Fruit fly (Drosophila melanogaster) whole organism, embryonic: ENCODE measurements around the gene CG6972.

Experiments
- B-H2 ChIP-seq: fragments of 200-800 bp; sonication (Bioruptor generic); optimal IDR thresholded peaks from 2 replicates; lab custom pipeline; 2018; ENCODE audit warnings: missing biosample characterization, mild to moderate bottlenecking, missing genetic modification characterization
- CG10462 ChIP-seq: fragments of 200-800 bp; sonication (Bioruptor generic); optimal IDR thresholded peaks from 2 replicates; lab custom pipeline; 2016; ENCODE audit warnings: missing biosample characterization, missing genetic modification characterization
- CG12071 ChIP-seq: fragments of 200-800 bp; sonication (Bioruptor generic); optimal IDR thresholded peaks from 3 replicates; lab custom pipeline; 2018; ENCODE audit warnings: missing biosample characterization, mild to moderate bottlenecking, missing genetic modification characterization
- CG12155 ChIP-seq: fragments of 200-800 bp; sonication (Bioruptor generic); optimal IDR thresholded peaks from 3 replicates; lab custom pipeline; 2016; ENCODE audit warnings: missing biosample characterization, missing genetic modification characterization
- CG13894 ChIP-seq: fragments of 200-800 bp; sonication (Bioruptor generic); optimal IDR thresholded peaks from 3 replicates; lab custom pipeline; 2018; ENCODE audit warnings: missing biosample characterization, mild to moderate bottlenecking, missing genetic modification characterization, moderate library complexity
- CG1529 ChIP-seq: fragments of 200-800 bp; sonication (Bioruptor generic); optimal IDR thresholded peaks from 3 replicates; lab custom pipeline; 2018; ENCODE audit warnings: missing biosample characterization, missing genetic modification characterization
- CG1647 ChIP-seq: fragments of 200-800 bp; sonication (Bioruptor generic); optimal IDR thresholded peaks from 3 replicates; lab custom pipeline; 2016; ENCODE audit warnings: missing biosample characterization, missing genetic modification characterization
- CG17568 ChIP-seq: fragments of 200-800 bp; sonication (Bioruptor generic); optimal IDR thresholded peaks from 2 replicates; lab custom pipeline; 2018; ENCODE audit warnings: missing biosample characterization, mild to moderate bottlenecking, missing genetic modification characterization, moderate library complexity
- CG17802 ChIP-seq: fragments of 200-800 bp; sonication (Bioruptor generic); optimal IDR thresholded peaks from 2 replicates; lab custom pipeline; 2018; ENCODE audit warnings: missing biosample characterization, mild to moderate bottlenecking, missing genetic modification characterization, moderate library complexity
- CG17829 ChIP-seq: fragments of 200-800 bp; optimal IDR thresholded peaks from 2 replicates; lab custom pipeline; 2019; ENCODE audit warnings: missing biosample characterization, mild to moderate bottlenecking, missing genetic modification characterization, moderate library complexity
- CG1832 ChIP-seq: fragments of 200-800 bp; sonication (Bioruptor generic); optimal IDR thresholded peaks from 2 replicates; lab custom pipeline; 2017; ENCODE audit warnings: missing biosample characterization, mild to moderate bottlenecking, missing genetic modification characterization, inconsistent platforms
- CG2199 ChIP-seq: fragments of 200-800 bp; sonication (Bioruptor generic); IDR thresholded peaks from 3 replicates; pipeline ENCODE4 v1.3.6; 2022; ENCODE audit warnings: missing biosample characterization, missing genetic modification characterization
- CG2678 ChIP-seq: fragments of 200-800 bp; sonication (Bioruptor generic); optimal IDR thresholded peaks from 3 replicates; lab custom pipeline; 2019; ENCODE audit warnings: missing biosample characterization, mild to moderate bottlenecking, missing genetic modification characterization, moderate library complexity
- CG30431 ChIP-seq: fragments of 200-800 bp; sonication (Bioruptor generic); optimal IDR thresholded peaks from 2 replicates; lab custom pipeline; 2017; ENCODE audit warnings: missing biosample characterization, missing genetic modification characterization
- CG32772 ChIP-seq: fragments of 200-800 bp; sonication (Bioruptor generic); IDR thresholded peaks from 2 replicates; pipeline ENCODE4 v1.3.6; 2022; ENCODE audit warnings: missing biosample characterization, missing genetic modification characterization
- CG33213 ChIP-seq: fragments of 200-800 bp; sonication (Bioruptor generic); optimal IDR thresholded peaks from 3 replicates; lab custom pipeline; 2016; ENCODE audit warnings: missing biosample characterization, missing genetic modification characterization
- CG34422 ChIP-seq: fragments of 200-800 bp; sonication (Bioruptor generic); IDR thresholded peaks from 3 replicates; pipeline ENCODE4 v1.3.6; 2022; ENCODE audit warnings: missing biosample characterization, missing genetic modification characterization
- CG43689 ChIP-seq: fragments of 200-800 bp; sonication (Bioruptor generic); IDR thresholded peaks from 2 replicates; pipeline ENCODE4 v1.3.6; 2022; ENCODE audit warnings: missing biosample characterization, missing genetic modification characterization
- CG6689 ChIP-seq: fragments of 200-800 bp; sonication (Bioruptor generic); IDR thresholded peaks from 2 replicates; pipeline ENCODE4 v1.3.6; 2022; ENCODE audit warnings: missing biosample characterization, missing genetic modification characterization
- CG9876 ChIP-seq: fragments of 200-800 bp; sonication (Bioruptor generic); optimal IDR thresholded peaks from 2 replicates; lab custom pipeline; 2016; ENCODE audit warnings: missing biosample characterization, missing genetic modification characterization
- CG9932 ChIP-seq: fragments of 200-800 bp; sonication (Bioruptor generic); IDR thresholded peaks from 2 replicates; pipeline ENCODE4 v1.3.6; 2022; ENCODE audit warnings: missing biosample characterization, missing genetic modification characterization
- CkIIα-i1 ChIP-seq: fragments of 200-800 bp; sonication (Bioruptor generic); IDR thresholded peaks from 2 replicates; pipeline ENCODE4 v1.3.6; 2022; ENCODE audit warnings: missing biosample characterization, missing genetic modification characterization
- CrebB ChIP-seq: fragments of 200-800 bp; sonication (Bioruptor generic); optimal IDR thresholded peaks from 3 replicates; lab custom pipeline; 2018; ENCODE audit warnings: missing biosample characterization, mild to moderate bottlenecking, missing genetic modification characterization
- Hand ChIP-seq: fragments of 200-800 bp; sonication (Bioruptor generic); optimal IDR thresholded peaks from 2 replicates; lab custom pipeline; 2017; ENCODE audit warnings: mild to moderate bottlenecking, missing biosample characterization, missing genetic modification reagents, missing genetic modification characterization
- Hr39 ChIP-seq: fragments of >200 bp; optimal IDR thresholded peaks from 2 replicates; lab custom pipeline; 2017
- MBD-R2 ChIP-seq: fragments of 200-800 bp; sonication (Bioruptor generic); IDR thresholded peaks from 2 replicates; pipeline ENCODE4 v1.3.6; 2022; ENCODE audit warnings: missing biosample characterization, missing genetic modification characterization
- Med ChIP-seq: fragments of 200-800 bp; sonication (Bioruptor generic); peaks from one replicate; lab custom pipeline; 2016; ENCODE audit warnings: missing biosample characterization, missing genetic modification characterization, mild to moderate bottlenecking, inconsistent platforms, moderate library complexity
- Opbp ChIP-seq: fragments of 200-800 bp; sonication (Bioruptor generic); IDR thresholded peaks from 3 replicates; pipeline ENCODE4 v1.3.6; 2022; ENCODE audit warnings: missing biosample characterization, missing genetic modification characterization; ENCODE audit not compliant: partially characterized antibody
- Side ChIP-seq: fragments of 200-800 bp; sonication (Bioruptor generic); optimal IDR thresholded peaks from 2 replicates; lab custom pipeline; 2016; ENCODE audit warnings: missing biosample characterization, missing genetic modification characterization
- Sox102F ChIP-seq: fragments of 200-800 bp; sonication (Bioruptor generic); optimal IDR thresholded peaks from 2 replicates; lab custom pipeline; 2018; ENCODE audit warnings: missing biosample characterization, mild to moderate bottlenecking, missing genetic modification characterization, moderate library complexity
- Spps ChIP-seq: fragments of 200-800 bp; sonication (Bioruptor generic); optimal IDR thresholded peaks from 2 replicates; lab custom pipeline; 2018; ENCODE audit warnings: missing biosample characterization, mild to moderate bottlenecking, missing genetic modification characterization
- Sry-δ ChIP-seq: fragments of 200-800 bp; sonication (Bioruptor generic); optimal IDR thresholded peaks from 2 replicates; lab custom pipeline; 2016; ENCODE audit warnings: missing biosample characterization, missing genetic modification characterization
- Tbp ChIP-seq: fragments of >200 bp; optimal IDR thresholded peaks from 2 replicates; lab custom pipeline; 2018; ENCODE audit warnings: missing biosample characterization, missing genetic modification characterization
- ab ChIP-seq: fragments of 200-800 bp; sonication (Bioruptor generic); optimal IDR thresholded peaks from 2 replicates; lab custom pipeline; 2016; ENCODE audit warnings: missing biosample characterization, missing genetic modification characterization
- ase ChIP-seq: fragments of 200-800 bp; sonication (Bioruptor generic); IDR thresholded peaks from 3 replicates; pipeline ENCODE4 v1.3.6; 2022; ENCODE audit warnings: missing biosample characterization, missing genetic modification characterization
- cato ChIP-seq: fragments of 200-800 bp; sonication (Bioruptor generic); optimal IDR thresholded peaks from 2 replicates; lab custom pipeline; 2016; ENCODE audit warnings: missing biosample characterization, missing genetic modification characterization, borderline replicate concordance
- cwo ChIP-seq: fragments of 200-800 bp; sonication (Bioruptor generic); optimal IDR thresholded peaks from 3 replicates; lab custom pipeline; 2017; ENCODE audit warnings: missing biosample characterization, missing genetic modification characterization, mild to moderate bottlenecking, moderate library complexity, missing genetic modification reagents
- dati ChIP-seq: fragments of 200-800 bp; sonication (Bioruptor generic); IDR thresholded peaks from 2 replicates; pipeline ENCODE4 v1.3.6; 2022; ENCODE audit warnings: missing biosample characterization, missing genetic modification characterization
- dmrt99B ChIP-seq: fragments of 200-800 bp; sonication (Bioruptor generic); optimal IDR thresholded peaks from 2 replicates; lab custom pipeline; 2018; ENCODE audit warnings: missing biosample characterization, mild to moderate bottlenecking, missing genetic modification characterization, moderate library complexity
- eve ChIP-seq, 2 experiments: fragments of >200 bp; optimal IDR thresholded peaks; 2 replicates each; lab custom pipeline; 2017; ENCODE audit warnings: missing biosample characterization in 2 of 2, missing genetic modification characterization in 2 of 2
- exex ChIP-seq: fragments of 200-800 bp; sonication (Bioruptor generic); optimal IDR thresholded peaks from 4 replicates; lab custom pipeline; 2018; ENCODE audit warnings: missing biosample characterization, mild to moderate bottlenecking, missing genetic modification characterization, moderate library complexity
- gfzf ChIP-seq: fragments of 200-800 bp; sonication (Bioruptor generic); optimal IDR thresholded peaks from 2 replicates; lab custom pipeline; 2016; ENCODE audit warnings: missing biosample characterization, mild to moderate bottlenecking, missing genetic modification characterization, moderate library complexity
- onecut ChIP-seq: fragments of 200-800 bp; sonication (Bioruptor generic); IDR thresholded peaks from 2 replicates; pipeline ENCODE4 v1.3.6; 2022; ENCODE audit warnings: missing biosample characterization, missing genetic modification characterization
- peb ChIP-seq: fragments of 200-800 bp; sonication (Bioruptor generic); IDR thresholded peaks from 2 replicates; pipeline ENCODE4 v1.3.6; 2022; ENCODE audit warnings: missing biosample characterization, missing genetic modification characterization
- prd ChIP-seq, 3 experiments: fragments of >200 bp in 2 of 3; fragments of 200-800 bp in 1 of 3; sonication (Bioruptor generic) in 1 of 3; optimal IDR thresholded peaks in 2 of 3; IDR thresholded peaks in 1 of 3; 2 replicates in 2 of 3; 3 replicates in 1 of 3; pipeline versions ENCODE4 v1.3.6 to Lab custom; 2017 to 2022; ENCODE audit warnings: missing biosample characterization in 1 of 3, missing genetic modification characterization in 1 of 3
- run ChIP-seq: fragments of 200-800 bp; sonication (Bioruptor generic); optimal IDR thresholded peaks from 3 replicates; lab custom pipeline; 2018; ENCODE audit warnings: missing biosample characterization, mild to moderate bottlenecking, missing genetic modification characterization
- schlank ChIP-seq: fragments of 200-800 bp; sonication (Bioruptor generic); optimal IDR thresholded peaks from 2 replicates; lab custom pipeline; 2018; ENCODE audit warnings: missing biosample characterization, mild to moderate bottlenecking, missing genetic modification characterization
- sug ChIP-seq: fragments of 200-800 bp; optimal IDR thresholded peaks from 2 replicates; lab custom pipeline; 2019; ENCODE audit warnings: missing biosample characterization, mild to moderate bottlenecking, missing genetic modification characterization, moderate library complexity
- tgo ChIP-seq: fragments of 200-800 bp; sonication (Bioruptor generic); IDR thresholded peaks from 3 replicates; pipeline ENCODE4 v1.3.6; 2022; ENCODE audit warnings: missing biosample characterization, missing genetic modification characterization
- tx ChIP-seq: fragments of 200-800 bp; sonication (Bioruptor generic); optimal IDR thresholded peaks from 2 replicates; lab custom pipeline; 2016; ENCODE audit warnings: missing biosample characterization, missing genetic modification characterization
- wdn ChIP-seq: fragments of 200-800 bp; sonication (Bioruptor generic); IDR thresholded peaks from 2 replicates; pipeline ENCODE4 v1.3.6; 2022; ENCODE audit warnings: missing biosample characterization, missing genetic modification characterization
- zfh2 ChIP-seq: fragments of 200-800 bp; sonication (Bioruptor generic); optimal IDR thresholded peaks from 2 replicates; lab custom pipeline; 2016; ENCODE audit warnings: missing biosample characterization, missing genetic modification characterization

Gene CG6972

dm6 chr3R:22745432-22745831, 43.6 kb downstream of the CG6972 start, which contains the start of the genes vret and HP1c (continued):
- TF ChIP-seq Hand (GFP tag; lab: Kevin White, UChicago) = no peak
- no peak for TF ChIP-seq CG10462 (GFP tag; lab: Kevin White, UChicago)
- TF ChIP-seq CG1529 (GFP tag; lab: Kevin White, UChicago) = no peak
- TF ChIP-seq CG9932 (GFP tag; lab: Robert Waterston, UW) = no peak
- TF ChIP-seq cwo (GFP tag; lab: Kevin White, UChicago) = no peak
- TF ChIP-seq CrebB (tag; lab: Kevin White, UChicago) = no peak
- TF ChIP-seq CG1832 (GFP tag; lab: Kevin White, UChicago) = no peak
- no peak for TF ChIP-seq CG30431 (GFP tag; lab: Kevin White, UChicago)
- no peak for TF ChIP-seq prd (optimal IDR thresholded peaks at IDR 0.05; lab: Kevin White, UChicago)
- TF ChIP-seq prd (GFP tag; IDR thresholded peaks at IDR 0.05; lab: Robert Waterston, UW) = no peak
- no peak for TF ChIP-seq eve (GFP tag; optimal IDR thresholded peaks at IDR 0.05; lab: Kevin White, UChicago)
- TF ChIP-seq CG33213 (GFP tag; lab: Kevin White, UChicago) = no peak
- no peak for TF ChIP-seq B-H2 (GFP tag; lab: Kevin White, UChicago)
- no peak for TF ChIP-seq CG2678 (tag; lab: Kevin White, UChicago)
- no peak for TF ChIP-seq ab (GFP tag; lab: Kevin White, UChicago)
- TF ChIP-seq CG13894 (tag; lab: Kevin White, UChicago) = no peak
- no peak for TF ChIP-seq zfh2 (GFP tag; lab: Kevin White, UChicago)
- TF ChIP-seq schlank (tag; lab: Kevin White, UChicago) = no peak
- no peak for TF ChIP-seq Hr39 (lab: Kevin White, UChicago)
- peak; percentile 31; the same call in 1 of the 3 replicates for TF ChIP-seq CG34422 (GFP tag; lab: Robert Waterston, UW)
- no peak for TF ChIP-seq CkIIα-i1
- TF ChIP-seq CG12155 (GFP tag; lab: Kevin White, UChicago) = no peak
- no peak for TF ChIP-seq CG6689
- TF ChIP-seq Sry-δ (GFP tag; lab: Kevin White, UChicago) = peak; percentile 24
- no peak for TF ChIP-seq exex (tag; lab: Kevin White, UChicago)
- peak; percentile 83 for TF ChIP-seq gfzf (GFP tag; lab: Kevin White, UChicago)
- TF ChIP-seq run (tag; lab: Kevin White, UChicago) = no peak
- TF ChIP-seq CG17568 (GFP tag; lab: Kevin White, UChicago) = no peak
- no peak for TF ChIP-seq dati (GFP tag; lab: Robert Waterston, UW)
- no peak for TF ChIP-seq CG12071 (GFP tag; lab: Kevin White, UChicago)
- no peak for TF ChIP-seq sug (tag; lab: Kevin White, UChicago)
- TF ChIP-seq Opbp = peak; percentile 46; the same call in 1 of the 3 replicates
- no peak for TF ChIP-seq Side (GFP tag; lab: Kevin White, UChicago)
- peak; percentile 95 for TF ChIP-seq MBD-R2 (GFP tag; lab: Robert Waterston, UW)
- TF ChIP-seq CG9876 = no peak
- no peak for TF ChIP-seq onecut (GFP tag; lab: Robert Waterston, UW)
- TF ChIP-seq CG17802 (tag; lab: Kevin White, UChicago) = no peak
- TF ChIP-seq CG43689 (GFP tag; lab: Robert Waterston, UW) = no peak
- no peak for TF ChIP-seq peb (GFP tag; lab: Robert Waterston, UW)
- no peak for TF ChIP-seq CG32772 (GFP tag; lab: Robert Waterston, UW)
- no peak for TF ChIP-seq Sox102F (GFP tag; lab: Kevin White, UChicago)
- TF ChIP-seq CG2199 = peak; percentile 48; the same call in 1 of the 3 replicates
- peak; percentile 76 for TF ChIP-seq Med
- TF ChIP-seq dmrt99B (tag; lab: Kevin White, UChicago) = no peak
- no peak for TF ChIP-seq ase (GFP tag; lab: Robert Waterston, UW)
- no peak for TF ChIP-seq Spps
- no peak for TF ChIP-seq cato
- no peak for TF ChIP-seq wdn (GFP tag; lab: Robert Waterston, UW)
- TF ChIP-seq Tbp = no peak
- TF ChIP-seq tgo = no peak
- TF ChIP-seq CG1647 (GFP tag; lab: Kevin White, UChicago) = no peak
- TF ChIP-seq tx (GFP tag; lab: Kevin White, UChicago) = no peak
- TF ChIP-seq CG17829 (tag; lab: Kevin White, UChicago) = no peak
